Fruit fly (Drosophila melanogaster) whole organism, embryonic: ENCODE results near the gene CG32713.

ENCODE experiments used
- Adf1 ChIP-seq: fragments of 200-800 bp; sonication (Bioruptor generic); IDR thresholded peaks from 2 replicates; pipeline ENCODE4 v1.3.6; 2022; ENCODE audit warnings: missing biosample characterization, missing genetic modification characterization
- Bdp1 ChIP-seq: fragments of 200-800 bp; sonication (Bioruptor generic); optimal IDR thresholded peaks from 3 replicates; lab custom pipeline; 2016; ENCODE audit warnings: missing biosample characterization, missing genetic modification characterization
- C15 ChIP-seq: fragments of 200-800 bp; sonication (Bioruptor generic); IDR thresholded peaks from 3 replicates; pipeline ENCODE4 v1.3.6; 2022; ENCODE audit warnings: missing biosample characterization, missing genetic modification characterization
- CG10267 ChIP-seq: fragments of 200-800 bp; sonication (Bioruptor generic); optimal IDR thresholded peaks from 2 replicates; lab custom pipeline; 2018; ENCODE audit warnings: missing biosample characterization, mild to moderate bottlenecking, missing genetic modification characterization, moderate library complexity
- CG10431 ChIP-seq: fragments of 200-800 bp; sonication (Bioruptor generic); optimal IDR thresholded peaks from 3 replicates; lab custom pipeline; 2018; ENCODE audit warnings: missing biosample characterization, mild to moderate bottlenecking, missing genetic modification characterization
- CG10462 ChIP-seq: fragments of 200-800 bp; sonication (Bioruptor generic); optimal IDR thresholded peaks from 2 replicates; lab custom pipeline; 2016; ENCODE audit warnings: missing biosample characterization, missing genetic modification characterization
- CG11085 ChIP-seq: fragments of 200-800 bp; sonication (Bioruptor generic); IDR thresholded peaks from 2 replicates; pipeline ENCODE4 v1.3.6; 2022; ENCODE audit warnings: missing biosample characterization, missing genetic modification characterization
- CG11723 ChIP-seq: fragments of 200-800 bp; sonication (Bioruptor generic); optimal IDR thresholded peaks from 2 replicates; lab custom pipeline; 2017; ENCODE audit warnings: missing biosample characterization, mild to moderate bottlenecking, missing genetic modification characterization
- CG12071 ChIP-seq: fragments of 200-800 bp; sonication (Bioruptor generic); optimal IDR thresholded peaks from 3 replicates; lab custom pipeline; 2018; ENCODE audit warnings: missing biosample characterization, mild to moderate bottlenecking, missing genetic modification characterization
- CG14710 ChIP-seq: fragments of 200-800 bp; sonication (Bioruptor generic); optimal IDR thresholded peaks from 3 replicates; lab custom pipeline; 2019; ENCODE audit warnings: missing biosample characterization, mild to moderate bottlenecking, missing genetic modification characterization, moderate library complexity
- CG14860 ChIP-seq: fragments of 200-800 bp; sonication (Bioruptor generic); IDR thresholded peaks from 3 replicates; pipeline ENCODE4 v1.3.6; 2022; ENCODE audit warnings: missing biosample characterization, missing genetic modification characterization; ENCODE audit not compliant: partially characterized antibody
- CG15011 ChIP-seq: fragments of 200-800 bp; sonication (Bioruptor generic); optimal IDR thresholded peaks from 3 replicates; lab custom pipeline; 2018; ENCODE audit warnings: missing biosample characterization, mild to moderate bottlenecking, missing genetic modification characterization
- CG15514 ChIP-seq: fragments of 200-800 bp; sonication (Bioruptor generic); optimal IDR thresholded peaks from 3 replicates; lab custom pipeline; 2017; ENCODE audit warnings: missing biosample characterization, missing genetic modification characterization, mild to moderate bottlenecking, moderate library complexity, missing genetic modification reagents
- CG18476 ChIP-seq: fragments of 200-800 bp; sonication (Bioruptor generic); optimal IDR thresholded peaks from 2 replicates; lab custom pipeline; 2016; ENCODE audit warnings: missing biosample characterization, mild to moderate bottlenecking, missing genetic modification characterization
- CG2199 ChIP-seq: fragments of 200-800 bp; sonication (Bioruptor generic); IDR thresholded peaks from 3 replicates; pipeline ENCODE4 v1.3.6; 2022; ENCODE audit warnings: missing biosample characterization, missing genetic modification characterization
- CG2678 ChIP-seq: fragments of 200-800 bp; sonication (Bioruptor generic); optimal IDR thresholded peaks from 3 replicates; lab custom pipeline; 2019; ENCODE audit warnings: missing biosample characterization, mild to moderate bottlenecking, missing genetic modification characterization, moderate library complexity
- CG2712 ChIP-seq: fragments of 200-800 bp; optimal IDR thresholded peaks from 3 replicates; lab custom pipeline; 2019; ENCODE audit warnings: missing biosample characterization, mild to moderate bottlenecking, missing genetic modification characterization, moderate library complexity
- CG31388 ChIP-seq: fragments of 200-800 bp; sonication (Bioruptor generic); optimal IDR thresholded peaks from 2 replicates; lab custom pipeline; 2016; ENCODE audit warnings: missing biosample characterization, missing genetic modification characterization
- CG31441 ChIP-seq: fragments of 200-800 bp; sonication (Bioruptor generic); IDR thresholded peaks from 2 replicates; pipeline ENCODE4 v1.3.6; 2022; ENCODE audit warnings: missing biosample characterization, missing genetic modification characterization
- CG4617 ChIP-seq: fragments of 200-800 bp; sonication (Bioruptor generic); optimal IDR thresholded peaks from 3 replicates; lab custom pipeline; 2016; ENCODE audit warnings: missing biosample characterization, missing genetic modification characterization, borderline replicate concordance
- CG4854 ChIP-seq: fragments of 200-800 bp; sonication (Bioruptor generic); optimal IDR thresholded peaks from 2 replicates; lab custom pipeline; 2016; ENCODE audit warnings: missing biosample characterization, missing genetic modification characterization, inconsistent platforms
- CG6689 ChIP-seq: fragments of 200-800 bp; sonication (Bioruptor generic); IDR thresholded peaks from 2 replicates; pipeline ENCODE4 v1.3.6; 2022; ENCODE audit warnings: missing biosample characterization, missing genetic modification characterization
- CG7745 ChIP-seq: fragments of 200-800 bp; sonication (Bioruptor generic); optimal IDR thresholded peaks from 2 replicates; lab custom pipeline; 2018; ENCODE audit warnings: missing biosample characterization, mild to moderate bottlenecking, missing genetic modification characterization, moderate library complexity
- CG7987 ChIP-seq: fragments of 200-800 bp; sonication (Bioruptor generic); optimal IDR thresholded peaks from 2 replicates; lab custom pipeline; 2018; ENCODE audit warnings: missing biosample characterization, mild to moderate bottlenecking, missing genetic modification characterization, moderate library complexity
- CG8478 ChIP-seq: fragments of >200 bp; optimal IDR thresholded peaks from 2 replicates; lab custom pipeline; 2018
- CG9932 ChIP-seq: fragments of 200-800 bp; sonication (Bioruptor generic); IDR thresholded peaks from 2 replicates; pipeline ENCODE4 v1.3.6; 2022; ENCODE audit warnings: missing biosample characterization, missing genetic modification characterization
- Dip3 ChIP-seq: fragments of 200-800 bp; sonication (Bioruptor generic); optimal IDR thresholded peaks from 3 replicates; lab custom pipeline; 2016; ENCODE audit warnings: missing biosample characterization, missing genetic modification characterization
- Dp ChIP-seq: fragments of 200-800 bp; sonication (Bioruptor generic); optimal IDR thresholded peaks from 2 replicates; lab custom pipeline; 2018; ENCODE audit warnings: missing biosample characterization, mild to moderate bottlenecking, missing genetic modification characterization, moderate library complexity
- Gsc ChIP-seq: fragments of 200-800 bp; sonication (Bioruptor generic); IDR thresholded peaks from 2 replicates; pipeline ENCODE4 v1.3.6; 2022; ENCODE audit warnings: missing biosample characterization, missing genetic modification characterization
- HLH4C ChIP-seq: fragments of 200-800 bp; sonication (Bioruptor generic); IDR thresholded peaks from 3 replicates; pipeline ENCODE4 v1.3.6; 2022; ENCODE audit warnings: missing biosample characterization, missing genetic modification characterization; ENCODE audit not compliant: partially characterized antibody
- HLH54F ChIP-seq: fragments of 200-800 bp; sonication (Bioruptor generic); optimal IDR thresholded peaks from 3 replicates; lab custom pipeline; 2016; ENCODE audit warnings: missing biosample characterization, missing genetic modification characterization
- Hmx ChIP-seq: fragments of 200-800 bp; sonication (Bioruptor generic); optimal IDR thresholded peaks from 2 replicates; lab custom pipeline; 2016; ENCODE audit warnings: missing biosample characterization, missing genetic modification characterization
- Mad ChIP-seq: fragments of 200-800 bp; sonication (Bioruptor generic); optimal IDR thresholded peaks from 2 replicates; lab custom pipeline; 2016; ENCODE audit warnings: missing biosample characterization, missing genetic modification characterization
- Nf-YA ChIP-seq: fragments of 200-800 bp; sonication (Bioruptor generic); IDR thresholded peaks from 2 replicates; pipeline ENCODE4 v1.3.6; 2022; ENCODE audit warnings: missing biosample characterization, missing genetic modification characterization
- Oli ChIP-seq: fragments of 200-800 bp; sonication (Bioruptor generic); optimal IDR thresholded peaks from 2 replicates; lab custom pipeline; 2018; ENCODE audit warnings: missing biosample characterization, mild to moderate bottlenecking, missing genetic modification characterization, moderate library complexity
- Scr ChIP-seq: fragments of 200-800 bp; sonication (Bioruptor generic); IDR thresholded peaks from 2 replicates; pipeline ENCODE4 v1.3.6; 2022; ENCODE audit warnings: missing biosample characterization, missing genetic modification characterization; ENCODE audit not compliant: partially characterized antibody
- Side ChIP-seq: fragments of 200-800 bp; sonication (Bioruptor generic); optimal IDR thresholded peaks from 2 replicates; lab custom pipeline; 2016; ENCODE audit warnings: missing biosample characterization, missing genetic modification characterization
- corto ChIP-seq: fragments of 200-800 bp; sonication (Bioruptor generic); optimal IDR thresholded peaks from 2 replicates; lab custom pipeline; 2016; ENCODE audit warnings: missing biosample characterization, mild to moderate bottlenecking, missing genetic modification characterization, moderate library complexity
- dmrt99B ChIP-seq: fragments of 200-800 bp; sonication (Bioruptor generic); optimal IDR thresholded peaks from 2 replicates; lab custom pipeline; 2018; ENCODE audit warnings: missing biosample characterization, mild to moderate bottlenecking, missing genetic modification characterization, moderate library complexity
- gsb ChIP-seq: fragments of 200-800 bp; sonication (Bioruptor generic); IDR thresholded peaks from 2 replicates; pipeline ENCODE4 v1.3.6; 2022; ENCODE audit warnings: missing biosample characterization, missing genetic modification characterization
- ham ChIP-seq: fragments of 200-800 bp; sonication (Bioruptor generic); IDR thresholded peaks from 2 replicates; pipeline ENCODE4 v1.3.6; 2022; ENCODE audit warnings: missing biosample characterization, missing genetic modification characterization
- jumu ChIP-seq: fragments of 200-800 bp; sonication (Bioruptor generic); optimal IDR thresholded peaks from 3 replicates; lab custom pipeline; 2016; ENCODE audit warnings: missing biosample characterization, missing genetic modification characterization
- mirr ChIP-seq: fragments of 200-800 bp; sonication (Bioruptor generic); optimal IDR thresholded peaks from 3 replicates; lab custom pipeline; 2018; ENCODE audit warnings: missing biosample characterization, mild to moderate bottlenecking, missing genetic modification characterization
- onecut ChIP-seq: fragments of 200-800 bp; sonication (Bioruptor generic); IDR thresholded peaks from 2 replicates; pipeline ENCODE4 v1.3.6; 2022; ENCODE audit warnings: missing biosample characterization, missing genetic modification characterization
- otp ChIP-seq: fragments of 200-800 bp; sonication (Bioruptor generic); IDR thresholded peaks from 3 replicates; pipeline ENCODE4, ENCODE4 v1.3.6; 2022; ENCODE audit warnings: missing biosample characterization, missing genetic modification characterization
- pzg ChIP-seq: fragments of 200-800 bp; sonication (Bioruptor generic); optimal IDR thresholded peaks from 3 replicates; lab custom pipeline; 2018; ENCODE audit warnings: missing biosample characterization, mild to moderate bottlenecking, missing genetic modification characterization, moderate library complexity
- sc ChIP-seq, 3 experiments: fragments of >200 bp in 2 of 3; fragments of 200-800 bp in 1 of 3; sonication (Bioruptor generic) in 1 of 3; optimal IDR thresholded peaks; 2 replicates in 2 of 3; 3 replicates in 1 of 3; lab custom pipeline; 2017; ENCODE audit warnings: mild to moderate bottlenecking in 1 of 3, missing biosample characterization in 1 of 3, missing genetic modification characterization in 1 of 3, missing genetic modification reagents in 1 of 3
- sr ChIP-seq: fragments of 200-800 bp; sonication (Bioruptor generic); IDR thresholded peaks from 3 replicates; pipeline ENCODE4 v1.3.6; 2022; ENCODE audit warnings: missing biosample characterization, missing genetic modification characterization
- tll ChIP-seq, 2 experiments: fragments of 200-800 bp in 1 of 2; fragments of >200 bp in 1 of 2; sonication (Bioruptor generic) in 1 of 2; optimal IDR thresholded peaks; 2 replicates each; lab custom pipeline; 2017 to 2019; ENCODE audit warnings: missing biosample characterization in 2 of 2, missing genetic modification characterization in 2 of 2, mild to moderate bottlenecking in 1 of 2, moderate library complexity in 1 of 2
- wor ChIP-seq: fragments of 200-800 bp; sonication (Bioruptor generic); IDR thresholded peaks from 2 replicates; pipeline ENCODE4 v1.3.6; 2022; ENCODE audit warnings: missing biosample characterization, missing genetic modification characterization
- yki ChIP-seq: fragments of >200 bp; optimal IDR thresholded peaks from 3 replicates; lab custom pipeline; 2018

CG32713 gene

dm6 chrX:8492849-8493248 is 35.4 kb upstream of the CG32713 start (continued):
- TF ChIP-seq Adf1 (GFP tag; lab: Robert Waterston, UW) (no peak), CG9932 (GFP tag; lab: Robert Waterston, UW) (0 out of 2 replicates have a peak, but pooled peaks have one; percentile 22), CG10462 (GFP tag; lab: Kevin White, UChicago) (peak; percentile 47), CG7745 (no peak), CG10431 (GFP tag; lab: Kevin White, UChicago) (peak; percentile 16), Nf-YA (peak; percentile 80), CG11723 (GFP tag; lab: Kevin White, UChicago) (peak; percentile 61), dmrt99B (peak; percentile 93), Scr (no peak), CG10267 (tag; lab: Kevin White, UChicago) (peak; percentile 54), Gsc (GFP tag; lab: Robert Waterston, UW) (no peak), sr (peak; percentile 77; the same call in 2 of the 3 replicates), Dp (GFP tag; lab: Kevin White, UChicago) (no peak), CG6689 (peak; percentile 89), HLH54F (no peak), gsb (GFP tag; lab: Robert Waterston, UW) (no peak; the same call in 1 of the 2 replicates), otp (GFP tag; lab: Robert Waterston, UW) (peak; percentile 87), CG2678 (peak; percentile 82), CG18476 (GFP tag; lab: Kevin White, UChicago) (peak; percentile 5), Side (GFP tag; lab: Kevin White, UChicago) (no peak), wor (GFP tag; lab: Robert Waterston, UW) (peak; percentile 76), tll (GFP tag; optimal IDR thresholded peaks at IDR 0.05; lab: Kevin White, UChicago) (no peak), Oli (peak; percentile 86), jumu (GFP tag; lab: Kevin White, UChicago) (no peak), Hmx (no peak), HLH4C (GFP tag; lab: Robert Waterston, UW) (no peak), Mad (GFP tag; lab: Kevin White, UChicago) (no peak), sc (optimal IDR thresholded peaks at IDR 0.05; lab: Kevin White, UChicago) (no peak), sc (GFP tag; optimal IDR thresholded peaks at IDR 0.05; lab: Kevin White, UChicago) (peak; percentile 59), CG8478 (lab: Kevin White, UChicago) (no peak), onecut (GFP tag; lab: Robert Waterston, UW) (peak; percentile 87), CG2199 (peak; percentile 36; the same call in 1 of the 3 replicates), yki (lab: Kevin White, UChicago) (no peak), CG4617 (GFP tag; lab: Kevin White, UChicago) (no peak), Bdp1 (GFP tag; lab: Kevin White, UChicago) (no peak), mirr (GFP tag; lab: Kevin White, UChicago) (no peak), CG2712 (tag; lab: Kevin White, UChicago) (peak; percentile 81), CG15514 (GFP tag; lab: Kevin White, UChicago) (peak; percentile 31), CG31441 (GFP tag; lab: Robert Waterston, UW) (peak; percentile 81), CG14710 (peak; percentile 48), CG12071 (GFP tag; lab: Kevin White, UChicago) (peak; percentile 78), Dip3 (GFP tag; lab: Kevin White, UChicago) (no peak), CG14860 (GFP tag; lab: Robert Waterston, UW) (no peak), corto (GFP tag; lab: Kevin White, UChicago) (no peak), ham (no peak), CG11085 (GFP tag; lab: Robert Waterston, UW) (0 out of 2 replicates have a peak, but pooled peaks have one; percentile 46), CG31388 (peak; percentile 5), CG4854 (peak; percentile 25), C15 (no peak), CG15011 (no peak), pzg (no peak), CG7987 (GFP tag; lab: Kevin White, UChicago) (peak; percentile 28)
